Worm (Caenorhabditis elegans) whole organism, L3 larva: Measurements from ENCODE around the gene H34I24.2.
A peak's percentile ranks its signal among the peaks of the same experiment; 100 is the strongest.
"Not testable (repeated sequence)": the region's sequence is repeated elsewhere in the genome, so short reads cannot be mapped to it uniquely, and the experiment has no call there.

Source experiments
- aly-2 ChIP-seq: fragments of 150-350 bp; optimal IDR thresholded peaks from 2 replicates; lab custom pipeline; 2014; ENCODE audit warnings: missing biosample characterization, missing genetic modification characterization
- ceh-28 ChIP-seq: fragments of 150-350 bp; optimal IDR thresholded peaks from 2 replicates; lab custom pipeline; 2014; ENCODE audit warnings: missing biosample characterization, missing genetic modification reagents, missing genetic modification characterization
- daf-12 ChIP-seq: fragments of 150-350 bp; optimal IDR thresholded peaks from 2 replicates; lab custom pipeline; 2014; ENCODE audit warnings: missing biosample characterization, missing genetic modification reagents, missing genetic modification characterization
- egl-27 ChIP-seq: sonication (generic microtip); optimal IDR thresholded peaks from 4 replicates; lab custom pipeline; 2017; ENCODE audit warnings: missing biosample characterization, missing genetic modification reagents, missing genetic modification characterization
- egl-5 ChIP-seq: fragments of 150-350 bp; optimal IDR thresholded peaks from 2 replicates; lab custom pipeline; 2017; ENCODE audit warnings: missing biosample characterization, missing genetic modification reagents, missing genetic modification characterization, inconsistent platforms
- elt-2 ChIP-seq: sonication (generic microtip); optimal IDR thresholded peaks from 2 replicates; lab custom pipeline; 2016; ENCODE audit warnings: missing genetic modification reagents, mild to moderate bottlenecking, missing genetic modification characterization, missing compliant biosample characterization
- eor-1 ChIP-seq, 2 experiments: fragments of 150-350 bp; optimal IDR thresholded peaks; 2 replicates each; lab custom pipeline; 2014 to 2018; ENCODE audit warnings: missing biosample characterization in 2 of 2, missing genetic modification characterization in 2 of 2
- fkh-2 ChIP-seq: fragments of 150-350 bp; optimal IDR thresholded peaks from 2 replicates; lab custom pipeline; 2014; ENCODE audit warnings: missing biosample characterization, missing genetic modification reagents, missing genetic modification characterization
- fos-1 ChIP-seq: fragments of 150-350 bp; optimal IDR thresholded peaks from 2 replicates; lab custom pipeline; 2014; ENCODE audit warnings: missing biosample characterization, missing genetic modification characterization
- hmg-11 ChIP-seq: sonication (generic microtip); optimal IDR thresholded peaks from 2 replicates; lab custom pipeline; 2016; ENCODE audit warnings: missing genetic modification characterization, missing compliant biosample characterization
- lin-39 ChIP-seq: fragments of 150-350 bp; optimal IDR thresholded peaks from 2 replicates; lab custom pipeline; 2018; ENCODE audit warnings: missing biosample characterization, missing genetic modification reagents, missing genetic modification characterization
- lsy-12 ChIP-seq: sonication (generic microtip); optimal IDR thresholded peaks from 2 replicates; lab custom pipeline; 2016; ENCODE audit warnings: mild to moderate bottlenecking, missing genetic modification characterization, missing compliant biosample characterization
- mdl-1 ChIP-seq: fragments of 150-350 bp; optimal IDR thresholded peaks from 2 replicates; lab custom pipeline; 2014; ENCODE audit warnings: missing biosample characterization, missing genetic modification characterization
- mml-1 ChIP-seq: fragments of 150-350 bp; sonication (generic microtip); optimal IDR thresholded peaks from 3 replicates; lab custom pipeline; 2014; ENCODE audit warnings: missing biosample characterization, missing genetic modification characterization
- nfya-1 ChIP-seq: sonication (generic microtip); optimal IDR thresholded peaks from 2 replicates; lab custom pipeline; 2017; ENCODE audit warnings: missing genetic modification characterization, mild to moderate bottlenecking, missing compliant biosample characterization, antibody characterized with exemption, moderate library complexity; ENCODE audit not compliant: insufficient read depth
- nhr-11 ChIP-seq: fragments of 150-350 bp; optimal IDR thresholded peaks from 2 replicates; lab custom pipeline; 2014; ENCODE audit warnings: missing biosample characterization, missing genetic modification characterization
- nhr-12 ChIP-seq: fragments of 150-350 bp; optimal IDR thresholded peaks from 2 replicates; lab custom pipeline; 2014; ENCODE audit warnings: missing biosample characterization, missing genetic modification characterization
- nhr-237 ChIP-seq: fragments of 150-350 bp; optimal IDR thresholded peaks from 2 replicates; lab custom pipeline; 2014; ENCODE audit warnings: missing biosample characterization, missing genetic modification characterization
- nhr-25 ChIP-seq: sonication (generic microtip); optimal IDR thresholded peaks from 2 replicates; lab custom pipeline; 2017; ENCODE audit warnings: missing biosample characterization, missing genetic modification characterization
- nhr-28 ChIP-seq: fragments of 150-350 bp; optimal IDR thresholded peaks from 2 replicates; lab custom pipeline; 2014; ENCODE audit warnings: missing biosample characterization, missing genetic modification characterization
- nhr-43 ChIP-seq: sonication (generic microtip); optimal IDR thresholded peaks from 2 replicates; lab custom pipeline; 2016; ENCODE audit warnings: mild to moderate bottlenecking, missing genetic modification characterization, missing compliant biosample characterization; ENCODE audit not compliant: poor library complexity, severe bottlenecking
- tbx-2 ChIP-seq: sonication (generic microtip); optimal IDR thresholded peaks from 2 replicates; lab custom pipeline; 2016; ENCODE audit warnings: mild to moderate bottlenecking, missing genetic modification characterization, missing compliant biosample characterization
- unc-39 ChIP-seq: sonication (generic microtip); optimal IDR thresholded peaks from 4 replicates; lab custom pipeline; 2017; ENCODE audit warnings: missing biosample characterization, missing genetic modification characterization
- unc-62 ChIP-seq: fragments of 150-350 bp; sonication (generic microtip); optimal IDR thresholded peaks from 4 replicates; lab custom pipeline; 2014; ENCODE audit warnings: missing biosample characterization, missing genetic modification reagents, missing genetic modification characterization
- zag-1 ChIP-seq: fragments of 150-350 bp; optimal IDR thresholded peaks from 2 replicates; lab custom pipeline; 2014; ENCODE audit warnings: missing biosample characterization, missing genetic modification characterization

Gene H34I24.2

DNA sequence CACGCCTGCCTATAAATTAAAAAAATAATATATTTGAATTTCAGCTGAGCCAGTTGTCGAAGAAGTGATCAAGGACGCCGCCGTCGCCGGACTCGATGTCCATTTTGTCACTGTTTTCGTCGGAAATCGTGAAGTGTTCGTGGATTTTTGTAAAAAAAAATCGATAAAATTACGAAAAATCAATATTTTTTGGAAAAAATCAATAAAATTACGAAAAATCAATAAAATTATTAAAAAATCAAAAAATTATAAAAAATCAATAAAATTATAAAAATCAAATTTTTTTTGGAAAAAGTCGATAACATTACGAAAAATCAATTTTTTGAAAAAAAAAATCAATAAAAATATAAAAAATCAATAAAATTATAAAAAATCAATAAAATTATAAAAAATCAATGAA is 6.8 kb upstream of the H34I24.2 start:
- no peak for TF ChIP-seq fos-1 (tag; lab: Kevin White, UChicago)
- TF ChIP-seq ceh-28 = peak; percentile 89

DNA sequence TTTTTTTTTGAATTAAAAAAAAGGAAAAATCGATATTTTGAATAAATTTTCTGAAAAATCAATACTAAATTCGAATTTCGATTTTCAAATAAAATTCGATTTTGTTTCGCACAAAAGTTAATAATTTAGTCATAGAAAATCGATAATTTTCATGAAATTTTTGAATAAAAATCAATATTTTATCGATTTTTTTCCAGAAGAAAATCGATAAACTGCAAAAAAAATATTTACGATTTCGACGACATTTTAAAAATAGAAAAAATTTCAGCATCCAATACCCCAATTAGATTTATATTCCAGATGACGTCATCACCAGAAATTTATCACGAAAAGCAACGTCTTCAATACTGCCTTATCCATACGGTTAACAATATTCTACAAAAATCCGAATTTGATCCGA is 5.5 kb upstream of the H34I24.2 start, which contains the start of gene josd-1:
Gene josd-1 (plus strand): TSS at position 301 of the 400 bp plus-strand sequence.
- TF ChIP-seq zag-1 (tag; lab: Kevin White, UChicago) = no peak
- no peak for TF ChIP-seq daf-12 (tag; lab: Kevin White, UChicago)
- no peak for TF ChIP-seq nhr-25 (tag; lab: Kevin White, UChicago)
- no peak for TF ChIP-seq nhr-12 (tag; lab: Kevin White, UChicago)
- no peak for TF ChIP-seq tbx-2
- no peak for TF ChIP-seq nhr-11 (tag; lab: Kevin White, UChicago)
- TF ChIP-seq egl-27 (tag; lab: Kevin White, UChicago) = no peak

DNA sequence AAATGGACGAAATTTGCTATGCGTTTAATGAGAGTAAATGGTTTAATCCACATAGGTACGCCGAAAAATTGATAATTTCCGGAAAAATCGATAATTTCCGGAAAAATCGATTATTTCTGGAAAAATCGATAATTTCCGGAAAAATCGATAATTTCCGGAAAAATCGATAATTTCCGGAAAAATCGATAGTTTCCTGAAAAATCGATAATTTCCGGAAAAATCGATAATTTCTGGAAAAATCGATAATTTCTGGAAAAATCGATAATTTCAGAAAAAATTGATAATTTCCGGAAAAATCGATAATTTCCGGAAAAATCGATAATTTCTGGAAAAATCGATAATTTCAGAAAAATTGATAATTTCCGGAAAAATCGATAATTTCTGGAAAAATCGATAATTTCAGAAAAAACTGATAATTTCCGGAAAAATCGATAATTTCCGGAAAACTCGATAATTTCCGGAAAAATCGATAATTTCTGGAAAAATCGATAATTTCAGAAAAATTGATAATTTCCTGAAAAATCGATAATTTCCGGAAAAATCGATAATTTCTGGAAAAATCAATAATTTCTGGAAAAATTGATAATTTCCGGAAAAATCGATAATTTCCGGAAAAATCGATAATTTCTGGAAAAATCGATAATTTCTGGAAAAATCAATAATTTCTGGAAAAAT is 5.0 kb upstream of the H34I24.2 start:
- peak; percentile 98 for TF ChIP-seq ceh-28

DNA sequence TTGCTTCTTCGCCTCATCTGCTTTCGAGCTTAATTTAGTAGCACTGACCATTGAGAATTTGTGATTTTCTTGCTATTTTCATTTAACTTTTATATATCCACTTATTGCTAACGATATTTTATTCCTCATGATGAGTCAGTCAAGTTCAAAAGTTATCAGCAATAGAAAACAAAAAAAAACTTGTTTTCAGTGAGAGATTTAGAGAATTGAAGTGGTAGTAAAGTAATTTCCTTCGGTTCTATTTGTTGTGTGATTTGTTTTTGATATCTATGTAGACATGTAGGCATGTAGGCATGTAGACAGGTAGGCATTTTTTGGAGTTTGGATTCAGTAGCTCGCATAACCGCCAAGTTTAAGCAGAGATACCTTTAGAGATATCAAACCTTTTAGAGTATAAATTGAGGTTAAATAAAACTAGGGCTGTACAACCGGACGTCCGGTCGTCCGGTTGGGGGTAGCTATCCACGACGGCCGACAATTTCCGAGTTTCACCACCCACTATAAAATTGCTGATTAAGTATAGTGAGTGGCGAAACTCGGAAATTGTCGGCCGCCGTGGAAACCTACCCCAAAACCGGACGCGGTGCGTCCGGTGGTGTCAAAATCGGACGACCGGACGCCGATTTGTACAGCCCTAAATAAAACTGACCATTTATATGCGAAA is 835 bp upstream of the H34I24.2 start, which contains the start of gene Y71H2AR.2:
Gene Y71H2AR.2 (minus strand): TSS at position 51 of the 664 bp plus-strand sequence.
- TF ChIP-seq nhr-28 (tag; lab: Kevin White, UChicago) (no peak), lsy-12 (tag; lab: Kevin White, UChicago) (no peak), nhr-25 (tag; lab: Kevin White, UChicago) (no peak), egl-5 (tag; lab: Kevin White, UChicago) (no peak)

DNA sequence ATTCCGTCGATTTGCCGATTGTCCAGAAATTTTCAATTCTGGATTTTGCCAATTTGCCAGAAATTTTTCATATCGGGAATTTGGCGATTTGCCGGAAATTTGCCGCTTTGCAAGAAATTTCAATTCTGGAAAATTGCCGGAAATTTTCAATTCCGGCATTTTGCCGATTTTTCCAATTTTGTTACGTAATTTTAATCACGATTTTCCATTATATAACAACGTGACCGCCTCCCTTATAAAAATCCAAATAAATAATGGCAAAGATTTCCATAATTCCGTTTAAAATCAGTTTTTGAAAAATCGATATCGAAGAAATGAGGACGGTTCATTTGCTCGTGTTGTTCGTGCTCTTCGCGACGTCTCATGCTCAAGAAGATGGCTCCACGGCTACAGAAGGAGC is 4.9 kb downstream of the H34I24.2 start, which contains the start of gene H34I24.1:
Gene H34I24.1 (plus strand): TSS at position 301 of the 400 bp plus-strand sequence.
- not testable (repeated sequence) for TF ChIP-seq aly-2, nhr-25, elt-2 (tag; lab: Kevin White, UChicago)

DNA sequence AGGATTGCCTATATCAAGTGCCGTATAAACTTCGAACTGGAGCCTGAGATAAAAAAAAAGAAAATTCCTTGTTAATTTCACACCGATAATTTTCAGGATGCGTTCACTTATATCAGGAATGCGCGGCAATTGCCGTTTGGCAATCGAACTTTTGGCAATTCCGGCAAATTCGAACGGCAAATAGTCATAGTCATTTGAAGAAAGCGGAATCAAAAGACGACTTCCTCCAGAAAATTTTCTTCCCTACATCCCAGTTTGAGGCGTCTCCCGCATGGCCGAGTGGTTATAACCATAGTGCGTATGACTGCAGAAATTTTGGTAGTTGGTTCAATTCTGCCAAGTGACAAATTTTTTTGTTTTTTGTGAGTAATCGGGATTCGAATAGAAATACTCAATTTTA is 14.1 kb downstream of the H34I24.2 start, which contains the start of gene F56F11.4:
Gene F56F11.4 (plus strand): TSS at position 301 of the 400 bp plus-strand sequence.
- no peak for TF ChIP-seq nhr-237

DNA sequence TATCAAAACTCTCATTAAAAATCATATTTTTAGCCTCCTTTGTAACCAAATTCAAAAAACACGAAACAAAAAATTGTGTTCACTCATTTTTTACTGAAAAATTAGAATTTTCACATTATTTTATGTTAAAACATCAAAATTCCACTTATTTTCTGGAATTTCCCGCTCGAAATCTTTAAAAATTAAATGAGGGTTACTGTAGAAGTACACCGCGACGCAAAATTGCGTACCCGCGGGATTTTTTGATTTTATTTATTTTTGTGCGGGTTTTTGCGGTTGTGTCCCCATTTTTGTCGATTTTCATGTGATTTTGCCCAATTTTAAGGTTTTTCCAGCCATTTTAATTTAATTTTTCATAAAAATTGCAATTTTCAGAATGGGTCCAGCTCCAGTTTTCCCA is 16.5 kb downstream of the H34I24.2 start:
- no peak for TF ChIP-seq nhr-25 (tag; lab: Kevin White, UChicago)
- TF ChIP-seq mdl-1 (tag; lab: Kevin White, UChicago) = no peak
- no peak for TF ChIP-seq nhr-237
- no peak for TF ChIP-seq mml-1 (tag; lab: Kevin White, UChicago)
- no peak for TF ChIP-seq unc-62
- no peak for TF ChIP-seq unc-39
- TF ChIP-seq eor-1 (tag; optimal IDR thresholded peaks at IDR 0.05; lab: Kevin White, UChicago) = no peak
- TF ChIP-seq fkh-2 (tag; lab: Kevin White, UChicago) = no peak
- TF ChIP-seq nhr-12 (tag; lab: Kevin White, UChicago) = no peak
- TF ChIP-seq lin-39 (tag; lab: Kevin White, UChicago) = no peak
- no peak for TF ChIP-seq zag-1 (tag; lab: Kevin White, UChicago)
- TF ChIP-seq aly-2 (tag; lab: Kevin White, UChicago) = no peak
- no peak for TF ChIP-seq nhr-43 (tag; lab: Kevin White, UChicago)
- TF ChIP-seq, all 47 proteins: peak for 0

DNA sequence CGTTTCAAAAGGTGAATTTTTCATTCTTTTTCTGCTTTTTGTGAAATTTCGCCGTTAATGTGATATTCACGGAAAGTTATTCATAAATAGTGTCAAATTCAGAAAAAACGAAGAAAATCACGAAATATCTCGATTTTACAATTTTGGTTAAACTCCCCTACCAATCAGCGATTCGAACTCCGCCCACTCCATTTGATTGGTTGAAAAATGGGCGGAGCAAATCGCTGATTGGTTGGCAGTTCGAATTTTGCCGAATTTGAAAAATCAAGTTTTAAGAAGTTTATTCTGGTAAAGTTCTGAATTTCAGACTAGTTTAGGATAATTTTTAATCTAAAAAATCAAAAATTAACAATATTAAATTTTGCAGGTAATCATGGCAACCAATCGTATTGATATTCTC is 22.8 kb downstream of the H34I24.2 start:
- peak; percentile 93 for TF ChIP-seq nfya-1 (tag; lab: Kevin White, UChicago)
- no peak for TF ChIP-seq daf-12 (tag; lab: Kevin White, UChicago)
- TF ChIP-seq nhr-25 (tag; lab: Kevin White, UChicago) = no peak
- no peak for TF ChIP-seq hmg-11 (tag; lab: Kevin White, UChicago)
- no peak for TF ChIP-seq ceh-28
